Worm (Caenorhabditis elegans): ENCODE data around the gene T13F2.4.

- no peak for TF ChIP-seq grh-1 (GFP tag; IDR thresholded peaks at IDR 0.05)
- TF ChIP-seq unc-62 (GFP tag; optimal IDR thresholded peaks at IDR 0.05), result no peak
- no peak for TF ChIP-seq nhr-12 (tag; optimal IDR thresholded peaks at IDR 0.05)
- no peak for TF ChIP-seq snpc-4 (tag; optimal IDR thresholded peaks at IDR 0.05)
- no peak for TF ChIP-seq C34B4.2 (tag; optimal IDR thresholded peaks at IDR 0.05)
- no peak for TF ChIP-seq mdl-1 (tag; optimal IDR thresholded peaks at IDR 0.05)
- TF ChIP-seq pqm-1 (tag; optimal IDR thresholded peaks at IDR 0.05), result no peak
- no peak for TF ChIP-seq lin-13 (GFP tag; optimal IDR thresholded peaks at IDR 0.05)
- no peak for TF ChIP-seq sptf-1 (tag; optimal IDR thresholded peaks at IDR 0.05)
- TF ChIP-seq aly-2 (tag; optimal IDR thresholded peaks at IDR 0.05), result no peak
- TF ChIP-seq ztf-11 (tag; optimal IDR thresholded peaks at IDR 0.05), result no peak
- no peak for TF ChIP-seq aha-1 (tag; optimal IDR thresholded peaks at IDR 0.05)
Measured at ce11 chrIV:9822585-9822984, 33.0 kb downstream of the T13F2.4 start.
